Worm (Caenorhabditis elegans) whole organism, young adult: ENCODE results near the gene VM106R.1.

ENCODE experiments used
- C06A6.2 ChIP-seq: fragments of 200-800 bp; sonication (Bioruptor generic); conservative IDR thresholded peaks from 2 replicates; pipeline ENCODE4 v1.3.6; 2022; ENCODE audit warnings: missing genetic modification characterization, missing compliant biosample characterization
- C17E4.6 ChIP-seq: fragments of 200-800 bp; sonication (Bioruptor generic); IDR thresholded peaks from 2 replicates; pipeline ENCODE4 v1.3.6; 2022; ENCODE audit warnings: missing genetic modification reagents, missing genetic modification characterization, missing compliant biosample characterization
- F10E7.11 ChIP-seq: sonication (generic microtip); optimal IDR thresholded peaks from 2 replicates; lab custom pipeline; 2017; ENCODE audit warnings: mild to moderate bottlenecking, missing genetic modification characterization, moderate library complexity, missing compliant biosample characterization
- F22D6.2 ChIP-seq: sonication (generic microtip); optimal IDR thresholded peaks from 2 replicates; lab custom pipeline; 2016; ENCODE audit warnings: mild to moderate bottlenecking, missing genetic modification characterization, missing compliant biosample characterization
- F37B4.10 ChIP-seq: fragments of 200-800 bp; sonication (Bioruptor generic); IDR thresholded peaks from 2 replicates; pipeline ENCODE4 v1.3.6; 2022; ENCODE audit warnings: missing genetic modification characterization, missing compliant biosample characterization
- F39B2.1 ChIP-seq: fragments of 200-800 bp; sonication (Bioruptor generic); IDR thresholded peaks from 2 replicates; pipeline ENCODE4 v1.3.6; 2022; ENCODE audit warnings: missing genetic modification reagents, missing genetic modification characterization, missing compliant biosample characterization
- K11D2.4 ChIP-seq: fragments of 200-800 bp; sonication (Bioruptor generic); IDR thresholded peaks from 2 replicates; pipeline ENCODE4 v1.3.6; 2022; ENCODE audit warnings: missing genetic modification reagents, missing genetic modification characterization, missing compliant biosample characterization
- K12H6.12 ChIP-seq: fragments of 200-800 bp; sonication (Bioruptor generic); optimal IDR thresholded peaks from 2 replicates; lab custom pipeline; 2018; ENCODE audit warnings: mild to moderate bottlenecking, missing genetic modification characterization, missing compliant biosample characterization
- T07F8.4 ChIP-seq: sonication (generic microtip); optimal IDR thresholded peaks from 2 replicates; lab custom pipeline; 2016; ENCODE audit warnings: mild to moderate bottlenecking, missing genetic modification characterization, moderate library complexity, missing compliant biosample characterization
- Y53G8AR.9 ChIP-seq: fragments of 200-800 bp; sonication (Bioruptor generic); conservative IDR thresholded peaks from 2 replicates; pipeline ENCODE4 v1.3.6; 2022; ENCODE audit warnings: missing genetic modification reagents, missing genetic modification characterization, missing compliant biosample characterization
- Y67H2A.10 ChIP-seq: fragments of 200-800 bp; sonication (Bioruptor generic); conservative IDR thresholded peaks from 2 replicates; pipeline ENCODE4 v1.3.6; 2022; ENCODE audit warnings: missing genetic modification reagents, missing genetic modification characterization, missing compliant biosample characterization
- Y79H2A.3 ChIP-seq: fragments of 200-800 bp; sonication (Bioruptor generic); conservative IDR thresholded peaks from 2 replicates; pipeline ENCODE4 v1.3.6; 2022; ENCODE audit warnings: missing genetic modification reagents, missing genetic modification characterization, missing compliant biosample characterization
- ZK185.1 ChIP-seq: sonication (generic microtip); optimal IDR thresholded peaks from 2 replicates; lab custom pipeline; 2016; ENCODE audit warnings: mild to moderate bottlenecking, missing genetic modification characterization, missing compliant biosample characterization; ENCODE audit not compliant: poor library complexity, severe bottlenecking
- ama-1 ChIP-seq, 3 experiments: fragments of 150-350 bp in 1 of 3; sonication (generic microtip) in 2 of 3; optimal IDR thresholded peaks; 2 replicates each; lab custom pipeline; 2014 to 2018; ENCODE audit warnings: missing biosample characterization in 2 of 3, missing genetic modification characterization in 2 of 3, missing genetic modification reagents in 2 of 3
- aptf-2 ChIP-seq: fragments of 200-800 bp; sonication (Bioruptor generic); conservative IDR thresholded peaks from 2 replicates; pipeline ENCODE4 v1.3.6; 2022; ENCODE audit warnings: missing genetic modification reagents, missing genetic modification characterization, missing compliant biosample characterization
- athp-1 ChIP-seq: sonication (generic microtip); optimal IDR thresholded peaks from 2 replicates; lab custom pipeline; 2017; ENCODE audit warnings: mild to moderate bottlenecking, missing genetic modification characterization, missing compliant biosample characterization
- bed-1 ChIP-seq: fragments of 200-800 bp; sonication (Bioruptor generic); IDR thresholded peaks from 2 replicates; pipeline ENCODE4 v1.3.6; 2022; ENCODE audit warnings: missing genetic modification reagents, missing genetic modification characterization, missing compliant biosample characterization
- bed-2 ChIP-seq: fragments of 200-800 bp; sonication (Bioruptor generic); IDR thresholded peaks from 2 replicates; pipeline ENCODE4 v1.3.6; 2022; ENCODE audit warnings: missing genetic modification reagents, missing genetic modification characterization, missing compliant biosample characterization
- ccch-3 ChIP-seq: fragments of 200-800 bp; sonication (Bioruptor generic); optimal IDR thresholded peaks from 2 replicates; lab custom pipeline; 2018; ENCODE audit warnings: mild to moderate bottlenecking, missing genetic modification characterization, missing compliant biosample characterization
- ceh-58 ChIP-seq: fragments of 200-800 bp; sonication (Bioruptor generic); IDR thresholded peaks from 2 replicates; pipeline ENCODE4 v1.3.6; 2022; ENCODE audit warnings: missing genetic modification characterization, missing compliant biosample characterization
- ceh-91 ChIP-seq: fragments of 200-800 bp; sonication (Bioruptor generic); IDR thresholded peaks from 2 replicates; pipeline ENCODE4 v1.3.6; 2022; ENCODE audit warnings: missing genetic modification reagents, missing genetic modification characterization, missing compliant biosample characterization
- die-1 ChIP-seq: sonication (generic microtip); optimal IDR thresholded peaks from 2 replicates; lab custom pipeline; 2016; ENCODE audit warnings: missing genotype, mild to moderate bottlenecking, missing genetic modification characterization, missing compliant biosample characterization
- fkh-3 ChIP-seq: sonication (generic microtip); optimal IDR thresholded peaks from 2 replicates; lab custom pipeline; 2016; ENCODE audit warnings: mild to moderate bottlenecking, missing genetic modification characterization, missing compliant biosample characterization
- hlh-12 ChIP-seq: sonication (generic microtip); optimal IDR thresholded peaks from 2 replicates; lab custom pipeline; 2016; ENCODE audit warnings: missing genetic modification characterization, missing compliant biosample characterization
- hlh-26 ChIP-seq: fragments of 200-800 bp; sonication (Bioruptor generic); conservative IDR thresholded peaks from 2 replicates; pipeline ENCODE4 v1.3.6; 2022; ENCODE audit warnings: missing genetic modification reagents, missing genetic modification characterization, missing compliant biosample characterization
- hmg-1.2 ChIP-seq: fragments of 200-800 bp; sonication (Bioruptor generic); IDR thresholded peaks from 2 replicates; pipeline ENCODE4 v1.3.6; 2022; ENCODE audit warnings: missing genetic modification reagents, missing genetic modification characterization, missing compliant biosample characterization
- lsy-27 ChIP-seq: sonication (generic microtip); optimal IDR thresholded peaks from 2 replicates; lab custom pipeline; 2017; ENCODE audit warnings: missing genetic modification characterization, mild to moderate bottlenecking, missing compliant biosample characterization, antibody characterized with exemption, missing genotype, borderline replicate concordance; ENCODE audit not compliant: insufficient read depth
- madf-6 ChIP-seq: fragments of 200-800 bp; sonication (Bioruptor generic); IDR thresholded peaks from 2 replicates; pipeline ENCODE4 v1.3.6; 2022; ENCODE audit warnings: missing genetic modification reagents, missing genetic modification characterization, missing compliant biosample characterization
- madf-8 ChIP-seq: fragments of 200-800 bp; sonication (Bioruptor generic); conservative IDR thresholded peaks from 2 replicates; pipeline ENCODE4 v1.3.6; 2022; ENCODE audit warnings: missing genetic modification reagents, missing genetic modification characterization, missing compliant biosample characterization
- mes-4 ChIP-seq: sonication (generic microtip); optimal IDR thresholded peaks from 2 replicates; lab custom pipeline; 2016; ENCODE audit warnings: missing genotype, missing genetic modification characterization, missing compliant biosample characterization
- mxl-1 ChIP-seq: sonication (generic microtip); optimal IDR thresholded peaks from 2 replicates; lab custom pipeline; 2016; ENCODE audit warnings: missing genetic modification characterization, missing compliant biosample characterization
- nhr-27 ChIP-seq: fragments of 200-800 bp; sonication (Bioruptor generic); optimal IDR thresholded peaks from 2 replicates; lab custom pipeline; 2018; ENCODE audit warnings: mild to moderate bottlenecking, missing genetic modification characterization, moderate library complexity, missing compliant biosample characterization
- nhr-80 ChIP-seq: sonication (generic microtip); optimal IDR thresholded peaks from 2 replicates; lab custom pipeline; 2016; ENCODE audit warnings: missing genetic modification characterization, missing compliant biosample characterization
- nhr-90 ChIP-seq: sonication (generic microtip); optimal IDR thresholded peaks from 2 replicates; lab custom pipeline; 2016; ENCODE audit warnings: missing genotype, mild to moderate bottlenecking, missing genetic modification characterization, missing compliant biosample characterization
- pbrm-1 ChIP-seq: fragments of 200-800 bp; sonication (Bioruptor generic); IDR thresholded peaks from 2 replicates; pipeline ENCODE4 v1.3.6; 2022; ENCODE audit warnings: missing genetic modification reagents, missing genetic modification characterization, missing compliant biosample characterization
- rpc-1 ChIP-seq, 2 experiments: fragments of 150-350 bp in 1 of 2; sonication (generic microtip) in 1 of 2; optimal IDR thresholded peaks; 2 replicates each; lab custom pipeline; 2014 to 2018; ENCODE audit warnings: missing biosample characterization in 1 of 2, missing genetic modification characterization in 1 of 2, missing genetic modification reagents in 1 of 2, missing genotype in 1 of 2
- sdz-38 ChIP-seq: sonication (generic microtip); optimal IDR thresholded peaks from 2 replicates; lab custom pipeline; 2016; ENCODE audit warnings: missing genotype, missing genetic modification characterization, missing compliant biosample characterization
- sea-2 ChIP-seq: fragments of 200-800 bp; sonication (Bioruptor generic); IDR thresholded peaks from 2 replicates; pipeline ENCODE4 v1.3.6; 2022; ENCODE audit warnings: missing genetic modification characterization, missing compliant biosample characterization
- snpc-3.4 ChIP-seq: sonication (generic microtip); optimal IDR thresholded peaks from 2 replicates; lab custom pipeline; 2017; ENCODE audit warnings: missing genetic modification characterization, mild to moderate bottlenecking, missing compliant biosample characterization, antibody characterized with exemption, moderate library complexity, missing genotype, missing genetic modification reagents
- sptf-2 ChIP-seq: fragments of 200-800 bp; sonication (Bioruptor generic); optimal IDR thresholded peaks from 2 replicates; lab custom pipeline; 2018; ENCODE audit warnings: mild to moderate bottlenecking, missing genetic modification characterization, missing compliant biosample characterization
- tlf-1 ChIP-seq: fragments of 200-800 bp; sonication (Bioruptor generic); optimal IDR thresholded peaks from 2 replicates; lab custom pipeline; 2018; ENCODE audit warnings: mild to moderate bottlenecking, missing genetic modification characterization, missing compliant biosample characterization
- unc-62 ChIP-seq: fragments of 150-350 bp; optimal IDR thresholded peaks from 2 replicates; lab custom pipeline; 2014; ENCODE audit warnings: missing biosample characterization, missing genetic modification reagents, missing genetic modification characterization
- xnd-1 ChIP-seq: sonication (generic microtip); optimal IDR thresholded peaks from 2 replicates; lab custom pipeline; 2016; ENCODE audit warnings: missing genotype, missing genetic modification reagents, missing genetic modification characterization, missing compliant biosample characterization
- ztf-18 ChIP-seq: sonication (generic microtip); optimal IDR thresholded peaks from 2 replicates; lab custom pipeline; 2016; ENCODE audit warnings: missing genotype, mild to moderate bottlenecking, missing genetic modification characterization, missing compliant biosample characterization
- ztf-25 ChIP-seq: fragments of 200-800 bp; sonication (Bioruptor generic); IDR thresholded peaks from 2 replicates; pipeline ENCODE4 v1.3.6; 2022; ENCODE audit warnings: missing genetic modification reagents, missing genetic modification characterization, missing compliant biosample characterization
- ztf-28 ChIP-seq: fragments of 200-800 bp; sonication (Bioruptor generic); IDR thresholded peaks from 2 replicates; pipeline ENCODE4 v1.3.6; 2022; ENCODE audit warnings: missing genetic modification reagents, missing genetic modification characterization, missing compliant biosample characterization
- ztf-3 ChIP-seq: fragments of 200-800 bp; sonication (Bioruptor generic); optimal IDR thresholded peaks from 2 replicates; lab custom pipeline; 2018; ENCODE audit warnings: mild to moderate bottlenecking, missing genetic modification characterization, missing compliant biosample characterization
- ztf-6 ChIP-seq: fragments of 200-800 bp; sonication (Bioruptor generic); IDR thresholded peaks from 2 replicates; pipeline ENCODE4 v1.3.6; 2022; ENCODE audit warnings: missing genetic modification reagents, missing genetic modification characterization, missing compliant biosample characterization

Gene VM106R.1

DNA sequence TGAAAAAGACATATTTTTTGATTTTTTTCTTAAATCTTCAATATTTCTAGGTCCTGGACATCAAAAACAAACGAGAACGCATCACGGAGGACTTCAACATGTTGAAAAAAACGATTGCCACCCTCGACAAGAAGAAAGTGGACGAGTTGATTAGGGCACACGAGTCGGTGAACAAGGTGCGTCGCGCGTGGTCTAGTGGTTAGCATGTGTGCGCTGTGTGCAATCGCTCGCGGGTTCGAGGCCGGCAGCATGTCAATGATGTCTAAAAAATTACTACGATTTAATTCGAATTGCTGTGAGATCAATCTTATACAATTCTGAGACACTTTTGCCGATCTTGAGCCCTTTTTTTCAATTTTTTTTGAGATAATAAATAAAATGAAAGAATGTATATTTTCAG is 11.1 kb upstream of the VM106R.1 start (continued):
- 0 out of 2 replicates have a peak, but pooled peaks have one; percentile 29 for TF ChIP-seq Y79H2A.3 (GFP tag; lab: Robert Waterston, UW)
- no peak for TF ChIP-seq sdz-38
- TF ChIP-seq T07F8.4 = peak; percentile 75
- peak; percentile 80; the same call in 1 of the 2 replicates for TF ChIP-seq ztf-25
- TF ChIP-seq unc-62 (GFP tag; lab: Kevin White, UChicago) = no peak
- no peak for TF ChIP-seq F39B2.1 (GFP tag; lab: Robert Waterston, UW)
- peak; percentile 65 for TF ChIP-seq K12H6.12 (tag; lab: Kevin White, UChicago)
- no peak for TF ChIP-seq bed-1 (GFP tag; lab: Robert Waterston, UW)
- peak; percentile 75 for TF ChIP-seq fkh-3 (tag; lab: Kevin White, UChicago)
- TF ChIP-seq snpc-3.4 (tag; lab: Kevin White, UChicago) = peak; percentile 75
- TF ChIP-seq C06A6.2 (GFP tag; lab: Robert Waterston, UW) = 0 out of 2 replicates have a peak, but pooled peaks have one; percentile 36
- peak; percentile 88 for TF ChIP-seq Y53G8AR.9 (GFP tag; lab: Robert Waterston, UW)
- TF ChIP-seq nhr-90 (tag; lab: Kevin White, UChicago) = peak; percentile 90
- TF ChIP-seq athp-1 = peak; percentile 92
- TF ChIP-seq aptf-2 = no peak
- no peak for TF ChIP-seq F10E7.11
- peak; percentile 82 for TF ChIP-seq mes-4 (tag; lab: Kevin White, UChicago)
- TF ChIP-seq die-1 = peak; percentile 94
- no peak for TF ChIP-seq ceh-58 (GFP tag; lab: Robert Waterston, UW)
- TF ChIP-seq K11D2.4 (GFP tag; lab: Robert Waterston, UW) = peak; percentile 64; the same call in 1 of the 2 replicates
- TF ChIP-seq ztf-18 (tag; lab: Kevin White, UChicago) = peak; percentile 79
- TF ChIP-seq madf-6 (GFP tag; lab: Robert Waterston, UW) = peak; percentile 64
- peak; percentile 24 for TF ChIP-seq sptf-2 (GFP tag; lab: Kevin White, UChicago)
- TF ChIP-seq bed-2 (GFP tag; lab: Robert Waterston, UW) = 0 out of 2 replicates have a peak, but pooled peaks have one; percentile 36
- no peak for TF ChIP-seq hlh-26 (GFP tag; lab: Robert Waterston, UW)
- TF ChIP-seq C17E4.6 (GFP tag; lab: Robert Waterston, UW) = peak; percentile 76
- TF ChIP-seq F37B4.10 = no peak
- no peak for TF ChIP-seq nhr-27
- peak; percentile 59 for TF ChIP-seq tlf-1 (GFP tag; lab: Kevin White, UChicago)
- peak; percentile 76 for TF ChIP-seq hmg-1.2 (GFP tag; lab: Robert Waterston, UW)
- no peak for TF ChIP-seq ccch-3
- TF ChIP-seq ZK185.1 (tag; lab: Kevin White, UChicago) = peak; percentile 91
- 0 out of 2 replicates have a peak, but pooled peaks have one; percentile 60 for TF ChIP-seq ztf-6 (GFP tag; lab: Robert Waterston, UW)
- peak; percentile 87 for TF ChIP-seq rpc-1 (optimal IDR thresholded peaks at IDR 0.05; lab: Kevin White, UChicago)
- TF ChIP-seq rpc-1 (tag; optimal IDR thresholded peaks at IDR 0.05; lab: Kevin White, UChicago) = peak; percentile 87
- TF ChIP-seq madf-8 = peak; percentile 45
- 0 out of 2 replicates have a peak, but pooled peaks have one; percentile 18 for TF ChIP-seq Y67H2A.10 (GFP tag; lab: Robert Waterston, UW)
- peak; percentile 23 for TF ChIP-seq hlh-12 (tag; lab: Kevin White, UChicago)
- TF ChIP-seq ama-1 (optimal IDR thresholded peaks at IDR 0.05; lab: Kevin White, UChicago) = no peak
- peak; percentile 62 to 67 for TF ChIP-seq ama-1 (GFP tag; optimal IDR thresholded peaks at IDR 0.05; lab: Kevin White, UChicago)
- TF ChIP-seq mxl-1 = peak; percentile 82
- peak; percentile 60 for TF ChIP-seq F22D6.2 (tag; lab: Kevin White, UChicago)
- no peak for TF ChIP-seq sea-2
- TF ChIP-seq nhr-80 = peak; percentile 47
- TF ChIP-seq lsy-27 (tag; lab: Kevin White, UChicago) = peak; percentile 79
- peak; percentile 63; the same call in 1 of the 2 replicates for TF ChIP-seq ztf-28 (GFP tag; lab: Robert Waterston, UW)
- TF ChIP-seq pbrm-1 (GFP tag; lab: Robert Waterston, UW) = peak; percentile 49; the same call in 1 of the 2 replicates
- no peak for TF ChIP-seq xnd-1 (tag; lab: Kevin White, UChicago)
- no peak for TF ChIP-seq ceh-91
- peak; percentile 18 for TF ChIP-seq ztf-3 (GFP tag; lab: Kevin White, UChicago)
